Fruit fly (Drosophila melanogaster): ENCODE results near the gene Idh.

Idh gene

dm6 chr3L:8395630-8396168, 35.0 kb upstream of the Idh start, which contains the start of gene CG7120 (continued):
- TF ChIP-seq grau (tag; optimal IDR thresholded peaks at IDR 0.05), result peak; percentile 61
- peak; percentile 14 for TF ChIP-seq salm (tag; optimal IDR thresholded peaks at IDR 0.05)
- TF ChIP-seq Doc3 (GFP tag; IDR thresholded peaks at IDR 0.05; ENCODE audit: partially characterized antibody), result no peak
- no peak for TF ChIP-seq CkIIα-i1 (GFP tag; IDR thresholded peaks at IDR 0.05)
- peak; percentile 32; the same call in 1 of the 2 replicates for TF ChIP-seq sim (GFP tag; IDR thresholded peaks at IDR 0.05)
- peak; percentile 24 for TF ChIP-seq Chrac-16 (GFP tag; optimal IDR thresholded peaks at IDR 0.05)
- TF ChIP-seq bab2 (GFP tag; optimal IDR thresholded peaks at IDR 0.05), result peak; percentile 1
- TF ChIP-seq nerfin-1 (tag; optimal IDR thresholded peaks at IDR 0.05), result peak; percentile 65
- peak; percentile 44 for TF ChIP-seq CoRest (tag; optimal IDR thresholded peaks at IDR 0.05)
- TF ChIP-seq CG3838 (GFP tag; optimal IDR thresholded peaks at IDR 0.05), result no peak
- TF ChIP-seq CG16815 (GFP tag; optimal IDR thresholded peaks at IDR 0.05), result peak; percentile 32
- TF ChIP-seq unpg (GFP tag; optimal IDR thresholded peaks at IDR 0.05), result peak; percentile 35
- 0 out of 3 replicates have a peak, but pooled peaks have one; percentile 20 for TF ChIP-seq Dbx (GFP tag; IDR thresholded peaks at IDR 0.05)
- no peak for TF ChIP-seq CG10565 (GFP tag; optimal IDR thresholded peaks at IDR 0.05)
- no peak for TF ChIP-seq Tbp (GFP tag; optimal IDR thresholded peaks at IDR 0.05)
- TF ChIP-seq rib (GFP tag; IDR thresholded peaks at IDR 0.05), result no peak
- peak; percentile 22 for TF ChIP-seq btn (GFP tag; optimal IDR thresholded peaks at IDR 0.05)
- peak; percentile 18 for TF ChIP-seq MTF-1 (GFP tag; optimal IDR thresholded peaks at IDR 0.05; ENCODE audit: borderline replicate concordance)
- TF ChIP-seq Elba2 (GFP tag; optimal IDR thresholded peaks at IDR 0.05), result no peak
- peak; percentile 45 for TF ChIP-seq CG8478 (optimal IDR thresholded peaks at IDR 0.05)
- peak; percentile 14 for TF ChIP-seq shn (GFP tag; optimal IDR thresholded peaks at IDR 0.05)
- peak; percentile 40 for TF ChIP-seq mam (GFP tag; optimal IDR thresholded peaks at IDR 0.05)
- peak; percentile 49 for TF ChIP-seq CG7556 (GFP tag; optimal IDR thresholded peaks at IDR 0.05)
- TF ChIP-seq Oli (tag; optimal IDR thresholded peaks at IDR 0.05), result peak; percentile 67
- TF ChIP-seq pnt (GFP tag; optimal IDR thresholded peaks at IDR 0.05), result no peak
- peak; percentile 49 for TF ChIP-seq Xbp1 (GFP tag; optimal IDR thresholded peaks at IDR 0.05)
- TF ChIP-seq CG15011 (GFP tag; optimal IDR thresholded peaks at IDR 0.05), result peak; percentile 23
- no peak for TF ChIP-seq unc-4 (GFP tag; IDR thresholded peaks at IDR 0.05; ENCODE audit: partially characterized antibody)
- TF ChIP-seq Hsf (GFP tag; optimal IDR thresholded peaks at IDR 0.05), result peak; percentile 38
- no peak for TF ChIP-seq gcm2 (GFP tag; optimal IDR thresholded peaks at IDR 0.05)
- peak; percentile 51 for TF ChIP-seq CG17829 (tag; optimal IDR thresholded peaks at IDR 0.05)
- TF ChIP-seq CG17385 (GFP tag; optimal IDR thresholded peaks at IDR 0.05), result peak; percentile 55
- TF ChIP-seq twi (tag; optimal IDR thresholded peaks at IDR 0.05), result peak; percentile 33
- TF ChIP-seq org-1 (GFP tag; optimal IDR thresholded peaks at IDR 0.05), result peak; percentile 21
- no peak for TF ChIP-seq prd (optimal IDR thresholded peaks at IDR 0.05)
- TF ChIP-seq prd (GFP tag; IDR thresholded peaks at IDR 0.05), result peak; percentile 55; the same call in 2 of the 3 replicates
- TF ChIP-seq CG14014 (GFP tag; IDR thresholded peaks at IDR 0.05), result peak; percentile 41; the same call in 1 of the 2 replicates
- no peak for TF ChIP-seq CG13123 (GFP tag; optimal IDR thresholded peaks at IDR 0.05)
- TF ChIP-seq CG18011 (GFP tag; optimal IDR thresholded peaks at IDR 0.05), result peak; percentile 10
- peak; percentile 52 for TF ChIP-seq CG10209 (GFP tag; optimal IDR thresholded peaks at IDR 0.05)
- no peak for TF ChIP-seq CG4707 (GFP tag; optimal IDR thresholded peaks at IDR 0.05)
- peak; percentile 54 for TF ChIP-seq row (GFP tag; IDR thresholded peaks at IDR 0.05)
- no peak for TF ChIP-seq Abd-B (GFP tag; optimal IDR thresholded peaks at IDR 0.05)
- 0 out of 2 replicates have a peak, but pooled peaks have one; percentile 25 for TF ChIP-seq sisA (GFP tag; IDR thresholded peaks at IDR 0.05)
- TF ChIP-seq lmd (GFP tag; IDR thresholded peaks at IDR 0.05), result no peak
- TF ChIP-seq NK7.1 (GFP tag; optimal IDR thresholded peaks at IDR 0.05), result peak; percentile 31
- no peak for TF ChIP-seq CG42726 (GFP tag; IDR thresholded peaks at IDR 0.05; ENCODE audit: partially characterized antibody)
- peak; percentile 17 for TF ChIP-seq MESR4 (GFP tag; optimal IDR thresholded peaks at IDR 0.05)
- TF ChIP-seq tio (GFP tag; optimal IDR thresholded peaks at IDR 0.05), result peak; percentile 74
- TF ChIP-seq CG4360 (GFP tag; IDR thresholded peaks at IDR 0.05), result peak; percentile 53
- TF ChIP-seq CG2875 (GFP tag; optimal IDR thresholded peaks at IDR 0.05), result peak; percentile 21

Data from whole organism, embryonic.